Worm (Caenorhabditis elegans): ENCODE results near the gene ZK632.2.

ce11 chrIII:9848083-9848482, 49.2 kb downstream of the ZK632.2 start, which contains the start of gene mrpl-36:
- TF ChIP-seq nhr-42 (GFP tag; IDR thresholded peaks at IDR 0.05), result no peak
- no peak for TF ChIP-seq nhr-237 (tag; optimal IDR thresholded peaks at IDR 0.05)
- no peak for TF ChIP-seq madf-5 (GFP tag; IDR thresholded peaks at IDR 0.05)
- no peak for TF ChIP-seq dmd-9 (GFP tag; IDR thresholded peaks at IDR 0.05)
- TF ChIP-seq daf-8 (GFP tag; IDR thresholded peaks at IDR 0.05), result no peak
- TF ChIP-seq nhr-11 (tag; optimal IDR thresholded peaks at IDR 0.05), result no peak
- no peak for TF ChIP-seq lin-1 (GFP tag; IDR thresholded peaks at IDR 0.05)

Data from whole organism, L4 larva.